Fruit fly (Drosophila melanogaster): ENCODE results near the gene xit.

Gene xit

dm6 chrX:6867175-6868023 is 46.6 kb downstream of the xit start, which contains the start of gene CG14434 (continued):
- peak; percentile 68 for TF ChIP-seq Atf-2 (GFP tag; optimal IDR thresholded peaks at IDR 0.05)
- 0 out of 2 replicates have a peak, but pooled peaks have one; percentile 24 for TF ChIP-seq Nf-YA (GFP tag; IDR thresholded peaks at IDR 0.05)
- TF ChIP-seq Lpt (GFP tag; optimal IDR thresholded peaks at IDR 0.05) = no peak
- peak; percentile 79 for TF ChIP-seq CG18476 (GFP tag; optimal IDR thresholded peaks at IDR 0.05)
- peak; percentile 28; the same call in 1 of the 2 replicates for TF ChIP-seq H2.0 (GFP tag; IDR thresholded peaks at IDR 0.05)
- TF ChIP-seq so (GFP tag; IDR thresholded peaks at IDR 0.05) = peak; percentile 45; the same call in 1 of the 3 replicates
- peak; percentile 85 for TF ChIP-seq bcd (GFP tag; optimal IDR thresholded peaks at IDR 0.05)
- TF ChIP-seq Xrp1 (GFP tag; IDR thresholded peaks at IDR 0.05) = no peak; the same call in 1 of the 2 replicates
- TF ChIP-seq D19B (GFP tag; optimal IDR thresholded peaks at IDR 0.05) = peak; percentile 60
- TF ChIP-seq sd (tag; optimal IDR thresholded peaks at IDR 0.05) = peak; percentile 46
- peak; percentile 88 for TF ChIP-seq CG4424 (GFP tag; optimal IDR thresholded peaks at IDR 0.05)
- peak; percentile 63 for TF ChIP-seq CG10543 (GFP tag; optimal IDR thresholded peaks at IDR 0.05)
- peak; percentile 64 for TF ChIP-seq CG13296 (GFP tag; optimal IDR thresholded peaks at IDR 0.05)
- peak; percentile 88 for TF ChIP-seq Meics (GFP tag; optimal IDR thresholded peaks at IDR 0.05)
- peak; percentile 56 for TF ChIP-seq CG9215 (GFP tag; IDR thresholded peaks at IDR 0.05)
- peak; percentile 53; the same call in 2 of the 3 replicates for TF ChIP-seq CG7357 (GFP tag; IDR thresholded peaks at IDR 0.05)
- peak; percentile 39 for TF ChIP-seq tap (tag; optimal IDR thresholded peaks at IDR 0.05)
- TF ChIP-seq CTCF (GFP tag; optimal IDR thresholded peaks at IDR 0.05) = peak; percentile 35
- TF ChIP-seq gsb-n (tag; optimal IDR thresholded peaks at IDR 0.05) = peak; percentile 75
- no peak for TF ChIP-seq toy (GFP tag; IDR thresholded peaks at IDR 0.05)
- 0 out of 2 replicates have a peak, but pooled peaks have one; percentile 6 for TF ChIP-seq amos (GFP tag; IDR thresholded peaks at IDR 0.05; ENCODE audit: partially characterized antibody)
- peak; percentile 23 for TF ChIP-seq CG9609 (GFP tag; optimal IDR thresholded peaks at IDR 0.05)
- TF ChIP-seq E2f2 (GFP tag; IDR thresholded peaks at IDR 0.05) = peak; percentile 41; the same call in 1 of the 2 replicates
- TF ChIP-seq CG13123 (GFP tag; optimal IDR thresholded peaks at IDR 0.05) = peak; percentile 30
- peak; percentile 34 for TF ChIP-seq CG3995 (GFP tag; optimal IDR thresholded peaks at IDR 0.05)
- peak; percentile 75 for TF ChIP-seq CG6654 (GFP tag; optimal IDR thresholded peaks at IDR 0.05)
- TF ChIP-seq Fer1 (GFP tag; optimal IDR thresholded peaks at IDR 0.05) = peak; percentile 60
- TF ChIP-seq fru (optimal IDR thresholded peaks at IDR 0.05) = no peak
- peak; percentile 65 for TF ChIP-seq Vsx1 (GFP tag; optimal IDR thresholded peaks at IDR 0.05)
- TF ChIP-seq twi (tag; optimal IDR thresholded peaks at IDR 0.05) = peak; percentile 71
- TF ChIP-seq Neu2 (GFP tag; optimal IDR thresholded peaks at IDR 0.05; ENCODE audit: borderline replicate concordance) = no peak
- no peak for TF ChIP-seq ham (GFP tag; IDR thresholded peaks at IDR 0.05)
- TF ChIP-seq CG17328 (GFP tag; IDR thresholded peaks at IDR 0.05) = peak; percentile 49
- TF ChIP-seq kah (GFP tag; optimal IDR thresholded peaks at IDR 0.05) = peak; percentile 34
- TF ChIP-seq CG10274 (GFP tag; optimal IDR thresholded peaks at IDR 0.05) = peak; percentile 66
- TF ChIP-seq CG9932 (GFP tag; IDR thresholded peaks at IDR 0.05) = peak; percentile 47
- TF ChIP-seq CG7839 (tag; optimal IDR thresholded peaks at IDR 0.05) = peak; percentile 89
- TF ChIP-seq CG31441 (GFP tag; IDR thresholded peaks at IDR 0.05) = peak; percentile 86
- peak; percentile 83 for TF ChIP-seq CG17385 (GFP tag; optimal IDR thresholded peaks at IDR 0.05)
- peak; percentile 5 for TF ChIP-seq Fer2 (tag; optimal IDR thresholded peaks at IDR 0.05)
- peak; percentile 86 for TF ChIP-seq az2 (GFP tag; optimal IDR thresholded peaks at IDR 0.05)
- peak; percentile 12 for TF ChIP-seq CG1603 (tag; optimal IDR thresholded peaks at IDR 0.05)
- TF ChIP-seq kni (GFP tag; optimal IDR thresholded peaks at IDR 0.05) = no peak
- peak; percentile 47 for TF ChIP-seq ems (GFP tag; optimal IDR thresholded peaks at IDR 0.05)
- TF ChIP-seq CG3281 (GFP tag; optimal IDR thresholded peaks at IDR 0.05) = peak; percentile 82
- TF ChIP-seq Poxn (GFP tag; IDR thresholded peaks at IDR 0.05) = no peak
- peak; percentile 57 for TF ChIP-seq crc (GFP tag; optimal IDR thresholded peaks at IDR 0.05)
- peak; percentile 72; the same call in 2 of the 3 replicates for TF ChIP-seq CG11695 (GFP tag; IDR thresholded peaks at IDR 0.05)
- peak; percentile 87 for TF ChIP-seq CG10979 (tag; optimal IDR thresholded peaks at IDR 0.05)
- TF ChIP-seq CG17568 (GFP tag; optimal IDR thresholded peaks at IDR 0.05) = peak; percentile 31
